Fruit fly (Drosophila melanogaster) S2 (cell line): ENCODE measurements around the gene CG12693.
"Not testable (repeated sequence)": the region's sequence is repeated elsewhere in the genome, so short reads cannot be mapped to it uniquely, and the experiment has no call there.

ENCODE experiments used
- CG8478 ChIP-seq: fragments of >200 bp; optimal IDR thresholded peaks from 2 replicates; lab custom pipeline; 2018
- CTCF ChIP-seq, 2 experiments: fragments of >200 bp; optimal IDR thresholded peaks; 2 replicates each; lab custom pipeline; 2018

dm6 chrX:4319240-4319639 is 10.0 kb downstream of the CG12693 start, which contains the start of gene NO66:
- TF ChIP-seq CG8478 (lab: Kevin White, UChicago); CTCF (optimal IDR thresholded peaks at IDR 0.05; lab: Kevin White, UChicago): not testable (repeated sequence)
